Worm (Caenorhabditis elegans): Measurements from ENCODE around the gene srz-32.
A peak's percentile ranks its signal among the peaks of the same experiment; 100 is the strongest.

DNA sequence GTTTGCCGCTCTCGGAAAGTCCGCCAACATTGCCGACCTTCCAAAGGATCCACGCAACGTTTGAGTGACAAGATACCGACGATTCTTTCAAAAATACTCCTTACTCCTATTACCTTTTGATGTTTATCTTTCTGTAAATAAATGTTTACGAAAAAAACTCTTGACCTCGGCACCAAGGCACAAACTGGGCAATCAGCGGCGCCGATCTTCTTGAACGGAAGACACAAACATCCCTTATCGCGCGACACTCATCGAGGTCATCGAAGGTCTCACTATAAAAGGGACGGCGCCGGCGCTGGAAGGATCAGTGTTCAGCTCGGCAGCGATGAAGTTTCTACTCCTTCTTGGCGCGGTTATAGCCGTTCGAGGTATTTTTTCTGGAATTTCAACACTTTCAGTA is 3.2 kb downstream of the srz-32 start, which contains the start of gene grd-3:
- no peak for TF ChIP-seq ZK546.5 (tag; optimal IDR thresholded peaks at IDR 0.05)
- TF ChIP-seq hmg-11 (tag; optimal IDR thresholded peaks at IDR 0.05), result no peak
- no peak for TF ChIP-seq sea-2 (GFP tag; optimal IDR thresholded peaks at IDR 0.05)
- peak; percentile 78 for TF ChIP-seq nhr-25 (tag; optimal IDR thresholded peaks at IDR 0.05)
- TF ChIP-seq elt-3 (tag; optimal IDR thresholded peaks at IDR 0.05), result no peak
- TF ChIP-seq ceh-82 (tag; optimal IDR thresholded peaks at IDR 0.05), result no peak
- TF ChIP-seq snpc-4 (tag; optimal IDR thresholded peaks at IDR 0.05), result no peak
- no peak for TF ChIP-seq eor-1 (tag; optimal IDR thresholded peaks at IDR 0.05)
- TF ChIP-seq ztf-11 (tag; optimal IDR thresholded peaks at IDR 0.05), result no peak
- TF ChIP-seq ama-1 (optimal IDR thresholded peaks at IDR 0.05), result no peak
- TF ChIP-seq nhr-11 (tag; optimal IDR thresholded peaks at IDR 0.05), result no peak
- TF ChIP-seq tbx-2 (tag; optimal IDR thresholded peaks at IDR 0.05), result no peak

Data from whole organism, L3 larva.